Worm (Caenorhabditis elegans): ENCODE results near the gene Y6E2A.10.
"Not testable (repeated sequence)": the region's sequence is repeated elsewhere in the genome, so short reads cannot be mapped to it uniquely, and the experiment has no call there.

The Y6E2A.10 gene

DNA sequence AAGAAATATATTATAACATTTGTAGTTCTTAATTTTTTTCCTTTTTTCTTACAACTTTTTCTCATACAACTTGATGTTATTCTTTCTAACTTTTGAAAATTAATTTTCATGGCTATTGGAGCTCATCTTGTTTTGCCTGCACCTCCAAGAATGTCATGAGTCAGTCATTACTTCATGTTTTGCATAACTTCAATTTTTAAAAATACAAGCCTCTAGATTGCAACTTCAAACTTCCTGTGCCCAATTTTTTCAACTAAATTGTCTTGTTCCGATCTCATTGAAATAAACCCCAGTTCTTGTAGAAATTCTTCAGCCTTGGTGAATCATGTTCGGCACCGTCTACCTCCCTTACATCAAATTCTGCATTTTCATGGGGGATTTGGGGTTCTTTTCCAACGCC, 28.1 kb upstream of the Y6E2A.10 start, which contains the start of gene str-9:
TSS of gene str-9 (plus strand) at position 301 of the 400 bp plus-strand sequence.
- TF ChIP-seq aly-2 (tag; optimal IDR thresholded peaks at IDR 0.05) (no peak), nhr-77 (tag; optimal IDR thresholded peaks at IDR 0.05) (no peak), ztf-11 (tag; optimal IDR thresholded peaks at IDR 0.05) (no peak), lin-15B (tag; optimal IDR thresholded peaks at IDR 0.05) (no peak), fkh-10 (GFP tag; optimal IDR thresholded peaks at IDR 0.05) (no peak), mdl-1 (tag; optimal IDR thresholded peaks at IDR 0.05) (no peak), elt-1 (tag; optimal IDR thresholded peaks at IDR 0.05) (no peak), unc-62 (GFP tag; optimal IDR thresholded peaks at IDR 0.05) (no peak), ztf-4 (tag; optimal IDR thresholded peaks at IDR 0.05) (no peak), eor-1 (tag; optimal IDR thresholded peaks at IDR 0.05) (no peak), unc-39 (tag; optimal IDR thresholded peaks at IDR 0.05) (no peak), mml-1 (tag; optimal IDR thresholded peaks at IDR 0.05) (no peak), ceh-28 (tag; optimal IDR thresholded peaks at IDR 0.05) (no peak), egl-5 (tag; optimal IDR thresholded peaks at IDR 0.05) (no peak), nhr-11 (tag; optimal IDR thresholded peaks at IDR 0.05) (no peak), ceh-82 (tag; optimal IDR thresholded peaks at IDR 0.05) (no peak), nhr-23 (tag; optimal IDR thresholded peaks at IDR 0.05) (no peak), nhr-43 (tag; optimal IDR thresholded peaks at IDR 0.05; ENCODE audit: poor library complexity, severe bottlenecking) (no peak), elt-3 (tag; optimal IDR thresholded peaks at IDR 0.05) (no peak)

DNA sequence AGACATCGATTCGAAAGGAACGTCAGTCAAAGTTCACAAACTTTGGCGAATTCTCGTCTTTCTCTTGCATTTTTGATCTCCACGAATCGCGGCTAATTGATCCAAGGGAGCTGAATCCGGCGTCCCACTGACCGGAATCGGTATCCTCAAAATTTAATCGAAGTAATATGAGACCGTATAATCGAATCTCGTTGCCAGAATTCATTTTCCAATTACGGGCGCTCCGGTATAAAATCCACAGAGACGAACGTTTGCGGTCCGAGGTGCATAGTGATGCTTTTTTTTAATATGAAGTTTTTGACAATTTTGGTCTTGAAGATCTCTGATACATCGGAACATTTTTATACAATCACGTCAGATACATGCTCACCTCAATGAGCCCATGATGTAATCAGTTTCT, 27.3 kb upstream of the Y6E2A.10 start:
- TF ChIP-seq ceh-28 (tag; optimal IDR thresholded peaks at IDR 0.05), result no peak
- TF ChIP-seq fos-1 (tag; optimal IDR thresholded peaks at IDR 0.05), result no peak
- no peak for TF ChIP-seq snpc-4 (tag; optimal IDR thresholded peaks at IDR 0.05)
- no peak for TF ChIP-seq daf-12 (tag; optimal IDR thresholded peaks at IDR 0.05)
- TF ChIP-seq elt-2 (tag; optimal IDR thresholded peaks at IDR 0.05), result no peak
- TF ChIP-seq zag-1 (tag; optimal IDR thresholded peaks at IDR 0.05), result no peak
- no peak for TF ChIP-seq nhr-76 (tag; optimal IDR thresholded peaks at IDR 0.05)
- TF ChIP-seq sea-2 (GFP tag; optimal IDR thresholded peaks at IDR 0.05), result no peak
- TF ChIP-seq egl-27 (tag; optimal IDR thresholded peaks at IDR 0.05), result no peak
- no peak for TF ChIP-seq nhr-23 (tag; optimal IDR thresholded peaks at IDR 0.05)
- no peak for TF ChIP-seq egl-5 (tag; optimal IDR thresholded peaks at IDR 0.05)
- TF ChIP-seq hmg-11 (tag; optimal IDR thresholded peaks at IDR 0.05), result no peak
- TF ChIP-seq mdl-1 (tag; optimal IDR thresholded peaks at IDR 0.05), result no peak
- TF ChIP-seq unc-39 (tag; optimal IDR thresholded peaks at IDR 0.05), result no peak
- TF ChIP-seq skn-1 (tag; optimal IDR thresholded peaks at IDR 0.05), result no peak

DNA sequence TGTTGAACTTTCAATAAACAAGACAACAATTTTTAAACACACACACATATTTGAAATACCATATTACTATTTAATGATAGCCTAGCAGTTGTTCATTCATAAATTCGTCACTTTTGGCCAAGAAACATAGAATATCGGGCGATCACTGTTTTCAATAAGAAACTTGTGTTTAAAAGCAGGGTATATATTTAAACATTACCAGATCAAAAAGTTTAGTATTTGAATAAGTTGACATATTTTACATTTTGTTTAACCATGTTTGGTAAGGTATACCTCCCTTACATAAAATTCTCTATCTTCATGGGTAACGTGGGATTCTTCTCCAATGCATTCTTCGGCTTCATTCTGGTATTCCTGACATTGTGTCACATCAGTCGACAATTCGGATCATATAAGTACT, 24.4 kb upstream of the Y6E2A.10 start, which contains the start of gene str-8:
TSS of gene str-8 (plus strand) at position 301 of the 400 bp plus-strand sequence.
- not testable (repeated sequence) for TF ChIP-seq eor-1, pha-4, aly-2 (tag; optimal IDR thresholded peaks at IDR 0.05)

DNA sequence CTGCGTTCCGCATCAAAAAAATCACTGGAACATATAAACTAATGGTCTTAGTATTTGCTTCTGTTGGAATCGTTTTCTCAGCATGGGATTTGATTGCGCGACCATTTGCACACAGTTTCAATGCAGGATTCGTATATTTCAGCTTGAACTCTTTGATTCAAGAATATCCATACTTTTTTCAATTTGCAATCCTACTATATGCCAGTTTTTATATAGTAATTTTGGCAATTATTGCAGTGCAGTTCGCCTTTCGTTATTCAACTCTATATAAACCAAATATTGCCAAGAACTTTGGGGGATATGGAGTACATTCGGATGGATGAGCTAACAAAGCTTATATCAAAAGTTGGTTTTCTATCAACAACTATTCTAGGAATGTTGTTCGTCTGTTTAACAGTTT, 22.6 kb upstream of the Y6E2A.10 start, which contains the start of gene str-5:
TSS of gene str-5 (plus strand) at position 301 of the 400 bp plus-strand sequence.
- TF ChIP-seq zag-1 (tag; optimal IDR thresholded peaks at IDR 0.05); skn-1 (tag; optimal IDR thresholded peaks at IDR 0.05); nhr-43 (tag; optimal IDR thresholded peaks at IDR 0.05; ENCODE audit: poor library complexity, severe bottlenecking): not testable (repeated sequence)

DNA sequence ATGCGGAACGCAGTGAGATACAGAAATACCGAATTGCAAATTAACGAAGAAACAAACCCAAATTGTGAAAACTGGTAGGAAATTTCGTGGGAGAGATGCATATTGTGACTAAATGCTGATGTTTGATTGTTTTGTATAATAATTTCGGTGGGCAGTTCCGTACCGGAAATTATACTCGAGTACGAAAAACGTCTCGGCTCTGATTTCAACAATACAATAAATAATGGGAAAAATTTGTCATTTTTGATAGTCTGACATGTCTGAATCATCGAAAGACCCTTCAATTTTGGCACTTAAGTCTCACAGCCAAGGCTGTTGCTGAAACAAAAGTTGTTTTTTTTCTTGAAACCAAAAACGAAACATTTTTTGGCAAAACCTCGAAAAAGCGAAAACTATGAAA, 21.7 kb upstream of the Y6E2A.10 start, which contains the start of gene str-43:
TSS of gene str-43 (minus strand) at position 101 of the 400 bp plus-strand sequence.
- no peak for TF ChIP-seq jun-1 (tag; optimal IDR thresholded peaks at IDR 0.05)
- TF ChIP-seq ama-1 (optimal IDR thresholded peaks at IDR 0.05), result no peak
- TF ChIP-seq lin-15B (tag; optimal IDR thresholded peaks at IDR 0.05), result no peak

DNA sequence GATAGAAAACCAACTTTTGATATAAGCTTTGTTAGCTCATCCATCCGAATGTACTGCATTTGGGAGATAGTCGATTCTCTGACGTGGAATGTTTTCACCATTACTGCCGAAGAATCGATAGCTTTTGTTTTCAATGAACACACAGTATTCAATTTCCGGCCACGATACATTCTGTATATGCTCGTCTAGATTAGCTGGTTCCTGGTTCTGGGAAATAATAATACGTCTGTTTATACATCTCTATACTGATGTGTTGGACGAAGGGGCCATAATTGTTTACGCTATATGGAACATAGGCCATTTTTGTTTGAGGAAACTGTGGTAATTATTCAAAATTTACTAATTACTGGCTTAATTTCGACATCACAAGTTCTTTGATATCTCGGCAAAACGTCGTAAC, 19.8 kb upstream of the Y6E2A.10 start, which contains the start of gene str-6:
TSS of gene str-6 (minus strand) at position 101 of the 400 bp plus-strand sequence.
- no peak for TF ChIP-seq ama-1 (optimal IDR thresholded peaks at IDR 0.05)
- TF ChIP-seq hmg-11 (tag; optimal IDR thresholded peaks at IDR 0.05), result no peak
- no peak for TF ChIP-seq nfya-1 (tag; optimal IDR thresholded peaks at IDR 0.05; ENCODE audit: insufficient read depth)
- TF ChIP-seq nhr-67 (tag; optimal IDR thresholded peaks at IDR 0.05), result no peak
- no peak for TF ChIP-seq egl-27 (tag; optimal IDR thresholded peaks at IDR 0.05)
- TF ChIP-seq nhr-23 (tag; optimal IDR thresholded peaks at IDR 0.05), result no peak
- no peak for TF ChIP-seq snpc-4 (tag; optimal IDR thresholded peaks at IDR 0.05)
- no peak for TF ChIP-seq nhr-76 (tag; optimal IDR thresholded peaks at IDR 0.05)
- no peak for TF ChIP-seq lsy-12 (tag; optimal IDR thresholded peaks at IDR 0.05)
- TF ChIP-seq sea-2 (GFP tag; optimal IDR thresholded peaks at IDR 0.05), result no peak
- TF ChIP-seq eor-1 (tag; optimal IDR thresholded peaks at IDR 0.05), result no peak
- TF ChIP-seq pqm-1 (tag; optimal IDR thresholded peaks at IDR 0.05), result no peak
- no peak for TF ChIP-seq ZK546.5 (tag; optimal IDR thresholded peaks at IDR 0.05)

All from whole organism, L3 larva.